Worm (Caenorhabditis elegans): ENCODE measurements around the gene srbc-27.

ce11 chrV:17436492-17436891 is 5.5 kb downstream of the srbc-27 start, which contains the start of gene F20E11.18:
- TF ChIP-seq skn-1 (tag; optimal IDR thresholded peaks at IDR 0.05) (no peak), nhr-76 (tag; optimal IDR thresholded peaks at IDR 0.05) (no peak), lsy-12 (tag; optimal IDR thresholded peaks at IDR 0.05) (no peak), hmg-11 (tag; optimal IDR thresholded peaks at IDR 0.05) (no peak), elt-2 (tag; optimal IDR thresholded peaks at IDR 0.05) (no peak)
